Fruit fly (Drosophila melanogaster): Measurements from ENCODE around the gene CG3734.

Gene CG3734

dm6 chr3R:19339205-19339724, 48.4 kb upstream of the CG3734 start (continued):
- TF ChIP-seq wek (GFP tag; optimal IDR thresholded peaks at IDR 0.05) (no peak), ems (GFP tag; optimal IDR thresholded peaks at IDR 0.05) (no peak), CG6272 (GFP tag; IDR thresholded peaks at IDR 0.05) (no peak), br (optimal IDR thresholded peaks at IDR 0.05) (no peak), bigmax (GFP tag; optimal IDR thresholded peaks at IDR 0.05) (no peak), her (GFP tag; optimal IDR thresholded peaks at IDR 0.05) (no peak), Taf1 (GFP tag; IDR thresholded peaks at IDR 0.05) (no peak), fd102C (GFP tag; optimal IDR thresholded peaks at IDR 0.05) (peak; percentile 99), hb (GFP tag; IDR thresholded peaks at IDR 0.05; ENCODE audit: partially characterized antibody) (no peak), CG32767 (GFP tag; IDR thresholded peaks at IDR 0.05) (no peak), jigr1 (GFP tag; IDR thresholded peaks at IDR 0.05) (no peak), dpn (GFP tag; optimal IDR thresholded peaks at IDR 0.05) (no peak), ftz-f1 (GFP tag; optimal IDR thresholded peaks at IDR 0.05) (no peak), Stat92E (GFP tag; optimal IDR thresholded peaks at IDR 0.05) (no peak), CG8924 (tag; optimal IDR thresholded peaks at IDR 0.05) (peak; percentile 77), CG15601 (tag; optimal IDR thresholded peaks at IDR 0.05) (no peak), CG2116 (GFP tag; optimal IDR thresholded peaks at IDR 0.05) (no peak), CG17361 (GFP tag; IDR thresholded peaks at IDR 0.05) (no peak), vnd (GFP tag; IDR thresholded peaks at IDR 0.05; ENCODE audit: partially characterized antibody) (no peak), Dek (tag; optimal IDR thresholded peaks at IDR 0.05) (no peak), HmgZ (tag; optimal IDR thresholded peaks at IDR 0.05) (no peak), hbn (GFP tag; IDR thresholded peaks at IDR 0.05; ENCODE audit: partially characterized antibody) (no peak), CG7963 (GFP tag; IDR thresholded peaks at IDR 0.05; ENCODE audit: partially characterized antibody) (no peak), Sox100B (GFP tag; optimal IDR thresholded peaks at IDR 0.05) (no peak), Pdp1 (GFP tag; optimal IDR thresholded peaks at IDR 0.05) (no peak), CG7786 (GFP tag; optimal IDR thresholded peaks at IDR 0.05) (no peak), CG10959 (GFP tag; IDR thresholded peaks at IDR 0.05) (0 out of 2 replicates have a peak, but pooled peaks have one; percentile 38), Mes4 (GFP tag; optimal IDR thresholded peaks at IDR 0.05) (no peak), CG18764 (GFP tag; optimal IDR thresholded peaks at IDR 0.05) (peak; percentile 0), Meics (GFP tag; optimal IDR thresholded peaks at IDR 0.05) (no peak), CG30020 (tag; optimal IDR thresholded peaks at IDR 0.05) (no peak), CG9797 (GFP tag; optimal IDR thresholded peaks at IDR 0.05) (no peak), Lim3 (GFP tag; IDR thresholded peaks at IDR 0.05) (no peak), CG8089 (GFP tag; optimal IDR thresholded peaks at IDR 0.05) (no peak), Rfx (GFP tag; IDR thresholded peaks at IDR 0.05) (no peak), CG17328 (GFP tag; IDR thresholded peaks at IDR 0.05) (0 out of 2 replicates have a peak, but pooled peaks have one; percentile 24), zfh1 (GFP tag; IDR thresholded peaks at IDR 0.05) (peak; percentile 75; the same call in 2 of the 3 replicates), CG10462 (GFP tag; optimal IDR thresholded peaks at IDR 0.05) (no peak), Sry-β (GFP tag; optimal IDR thresholded peaks at IDR 0.05) (no peak), CG17829 (tag; optimal IDR thresholded peaks at IDR 0.05) (peak; percentile 66), dan (GFP tag; IDR thresholded peaks at IDR 0.05) (no peak), rib (GFP tag; IDR thresholded peaks at IDR 0.05) (no peak), CG14050 (GFP tag; IDR thresholded peaks at IDR 0.05) (no peak), ewg (GFP tag; optimal IDR thresholded peaks at IDR 0.05) (no peak), CG11093 (GFP tag; IDR thresholded peaks at IDR 0.05) (no peak), CG10267 (tag; optimal IDR thresholded peaks at IDR 0.05) (peak; percentile 55), zen (tag; optimal IDR thresholded peaks at IDR 0.05) (peak; percentile 100), ash1 (GFP tag; optimal IDR thresholded peaks at IDR 0.05) (no peak), Dfd (GFP tag; optimal IDR thresholded peaks at IDR 0.05) (no peak), Dad (GFP tag; optimal IDR thresholded peaks at IDR 0.05) (no peak), CG5953 (GFP tag; IDR thresholded peaks at IDR 0.05) (no peak)
